Fruit fly (Drosophila melanogaster): ENCODE results near the gene Serinc.

The Serinc gene

dm6 chr3L:16407815-16408608 is 4.5 kb upstream of the Serinc start:
- TF ChIP-seq CG6791 (GFP tag; IDR thresholded peaks at IDR 0.05; ENCODE audit: partially characterized antibody) (peak; percentile 56; the same call in 1 of the 3 replicates), chinmo (GFP tag; IDR thresholded peaks at IDR 0.05; ENCODE audit: partially characterized antibody) (peak; percentile 56; the same call in 1 of the 4 replicates), Hey (tag; optimal IDR thresholded peaks at IDR 0.05) (peak; percentile 68), CG10979 (tag; optimal IDR thresholded peaks at IDR 0.05) (peak; percentile 49), CG4404 (GFP tag; IDR thresholded peaks at IDR 0.05) (no peak), Bdp1 (GFP tag; optimal IDR thresholded peaks at IDR 0.05) (no peak), vvl (GFP tag; IDR thresholded peaks at IDR 0.05) (peak; percentile 55; the same call in 1 of the 2 replicates), gcm (GFP tag; optimal IDR thresholded peaks at IDR 0.05) (peak; percentile 34), Taf1 (GFP tag; IDR thresholded peaks at IDR 0.05) (no peak), CG3281 (GFP tag; optimal IDR thresholded peaks at IDR 0.05) (no peak), Nf-YC (tag; optimal IDR thresholded peaks at IDR 0.05) (peak; percentile 5), CG14965 (GFP tag; optimal IDR thresholded peaks at IDR 0.05; ENCODE audit: borderline replicate concordance) (peak; percentile 83), CG11504 (tag; optimal IDR thresholded peaks at IDR 0.05) (no peak), CG14710 (tag; optimal IDR thresholded peaks at IDR 0.05) (peak; percentile 99), crol (GFP tag; IDR thresholded peaks at IDR 0.05) (peak; percentile 25; the same call in 1 of the 2 replicates), Elba2 (GFP tag; optimal IDR thresholded peaks at IDR 0.05) (peak; percentile 83), bbx (GFP tag; IDR thresholded peaks at IDR 0.05; ENCODE audit: partially characterized antibody) (0 out of 2 replicates have a peak, but pooled peaks have one; percentile 28), sd (tag; optimal IDR thresholded peaks at IDR 0.05) (peak; percentile 36), nerfin-1 (tag; optimal IDR thresholded peaks at IDR 0.05) (peak; percentile 44), ap (GFP tag; IDR thresholded peaks at IDR 0.05) (no peak), CG17328 (GFP tag; IDR thresholded peaks at IDR 0.05) (0 out of 2 replicates have a peak, but pooled peaks have one; percentile 11), CG33557 (GFP tag; optimal IDR thresholded peaks at IDR 0.05) (peak; percentile 2), stwl (tag; optimal IDR thresholded peaks at IDR 0.05) (peak; percentile 98), NC2β (GFP tag; optimal IDR thresholded peaks at IDR 0.05) (no peak), CG13287 (GFP tag; IDR thresholded peaks at IDR 0.05; ENCODE audit: partially characterized antibody) (no peak; the same call in 1 of the 2 replicates), CG8924 (tag; optimal IDR thresholded peaks at IDR 0.05) (peak; percentile 35), Ssrp (tag; optimal IDR thresholded peaks at IDR 0.05) (no peak), scrt (GFP tag; optimal IDR thresholded peaks at IDR 0.05) (no peak), CG8290 (GFP tag; optimal IDR thresholded peaks at IDR 0.05) (peak; percentile 76), CG8290 (tag; optimal IDR thresholded peaks at IDR 0.05) (peak in 1 of 2 experiments; percentile 18), kni (GFP tag; optimal IDR thresholded peaks at IDR 0.05) (peak; percentile 89), CG10543 (GFP tag; optimal IDR thresholded peaks at IDR 0.05) (peak; percentile 25), pros (GFP tag; optimal IDR thresholded peaks at IDR 0.05) (peak; percentile 64), phol (tag; optimal IDR thresholded peaks at IDR 0.05) (peak; percentile 3), yki (optimal IDR thresholded peaks at IDR 0.05) (peak; percentile 60), CTCF (GFP tag; optimal IDR thresholded peaks at IDR 0.05) (peak; percentile 91), prd (optimal IDR thresholded peaks at IDR 0.05) (no peak), prd (GFP tag; IDR thresholded peaks at IDR 0.05) (peak; percentile 8; the same call in 1 of the 3 replicates), gsb-n (tag; optimal IDR thresholded peaks at IDR 0.05) (peak; percentile 68), hbn (GFP tag; IDR thresholded peaks at IDR 0.05; ENCODE audit: partially characterized antibody) (no peak), Trl (optimal IDR thresholded peaks at IDR 0.05) (peak; percentile 72 to 76), Trl (GFP tag; optimal IDR thresholded peaks at IDR 0.05) (no peak), CG11247 (GFP tag; IDR thresholded peaks at IDR 0.05) (no peak), CG4328 (GFP tag; optimal IDR thresholded peaks at IDR 0.05) (peak; percentile 13), CG4360 (GFP tag; IDR thresholded peaks at IDR 0.05) (peak; percentile 84), pb (GFP tag; optimal IDR thresholded peaks at IDR 0.05) (no peak), twi (tag; optimal IDR thresholded peaks at IDR 0.05) (peak; percentile 90), Deaf1 (tag; optimal IDR thresholded peaks at IDR 0.05) (peak; percentile 47), D19B (GFP tag; optimal IDR thresholded peaks at IDR 0.05) (no peak)

All from whole organism, embryonic.